Worm (Caenorhabditis elegans): ENCODE measurements around the gene tsp-18.
A peak's percentile ranks its signal among the peaks of the same experiment; 100 is the strongest.

The tsp-18 gene

ce11 chrII:5945818-5946217 is 41.5 kb downstream of the tsp-18 start:
- TF ChIP-seq lsy-2 (tag; optimal IDR thresholded peaks at IDR 0.05) (no peak), sem-4 (tag; optimal IDR thresholded peaks at IDR 0.05) (no peak), crh-2 (tag; optimal IDR thresholded peaks at IDR 0.05) (no peak), gmeb-1 (tag; optimal IDR thresholded peaks at IDR 0.05) (no peak), C34F6.9 (tag; optimal IDR thresholded peaks at IDR 0.05) (no peak), nhr-23 (tag; optimal IDR thresholded peaks at IDR 0.05) (no peak), ama-1 (optimal IDR thresholded peaks at IDR 0.05) (no peak), lin-39 (tag; optimal IDR thresholded peaks at IDR 0.05) (no peak), nhr-11 (tag; optimal IDR thresholded peaks at IDR 0.05) (no peak), mab-5 (tag; optimal IDR thresholded peaks at IDR 0.05) (no peak), ztf-11 (tag; optimal IDR thresholded peaks at IDR 0.05) (no peak), peb-1 (tag; optimal IDR thresholded peaks at IDR 0.05) (no peak), elt-1 (tag; optimal IDR thresholded peaks at IDR 0.05) (no peak), sma-9 (GFP tag; optimal IDR thresholded peaks at IDR 0.05) (no peak), sma-9 (tag; optimal IDR thresholded peaks at IDR 0.05) (no peak)

ce11 chrII:5946438-5946837 is 42.1 kb downstream of the tsp-18 start:
- TF ChIP-seq elt-1 (tag; optimal IDR thresholded peaks at IDR 0.05) (no peak), alr-1 (tag; optimal IDR thresholded peaks at IDR 0.05) (no peak), snpc-4 (tag; optimal IDR thresholded peaks at IDR 0.05) (no peak), egl-27 (tag; optimal IDR thresholded peaks at IDR 0.05) (no peak), nhr-23 (tag; optimal IDR thresholded peaks at IDR 0.05) (no peak), R02D3.7 (tag; optimal IDR thresholded peaks at IDR 0.05) (no peak), aly-2 (tag; optimal IDR thresholded peaks at IDR 0.05) (no peak), mbf-1 (tag; optimal IDR thresholded peaks at IDR 0.05) (no peak), sma-3 (GFP tag; optimal IDR thresholded peaks at IDR 0.05) (no peak), nhr-11 (tag; optimal IDR thresholded peaks at IDR 0.05) (no peak), ama-1 (optimal IDR thresholded peaks at IDR 0.05) (no peak), peb-1 (tag; optimal IDR thresholded peaks at IDR 0.05) (no peak), nhr-12 (tag; optimal IDR thresholded peaks at IDR 0.05) (no peak), sem-4 (tag; optimal IDR thresholded peaks at IDR 0.05) (no peak), mdl-1 (tag; optimal IDR thresholded peaks at IDR 0.05) (no peak), nhr-129 (tag; optimal IDR thresholded peaks at IDR 0.05) (no peak), nhr-6 (tag; optimal IDR thresholded peaks at IDR 0.05) (no peak), ceh-82 (tag; optimal IDR thresholded peaks at IDR 0.05) (no peak), gmeb-1 (tag; optimal IDR thresholded peaks at IDR 0.05) (no peak)

ce11 chrII:5948681-5949080 is 44.3 kb downstream of the tsp-18 start:
- TF ChIP-seq C34F6.9 (tag; optimal IDR thresholded peaks at IDR 0.05) (peak; percentile 36), alr-1 (tag; optimal IDR thresholded peaks at IDR 0.05) (no peak), blmp-1 (tag; optimal IDR thresholded peaks at IDR 0.05; ENCODE audit: insufficient read depth) (no peak), lin-13 (GFP tag; optimal IDR thresholded peaks at IDR 0.05) (no peak), elt-1 (tag; optimal IDR thresholded peaks at IDR 0.05) (no peak), ztf-4 (tag; optimal IDR thresholded peaks at IDR 0.05) (no peak), unc-55 (GFP tag; optimal IDR thresholded peaks at IDR 0.05) (peak; percentile 29), unc-62 (GFP tag; optimal IDR thresholded peaks at IDR 0.05) (no peak), egl-27 (tag; optimal IDR thresholded peaks at IDR 0.05) (no peak), Y55F3AM.14 (GFP tag; optimal IDR thresholded peaks at IDR 0.05) (peak; percentile 4), nhr-237 (tag; optimal IDR thresholded peaks at IDR 0.05) (no peak), mbf-1 (tag; optimal IDR thresholded peaks at IDR 0.05) (no peak), nhr-23 (tag; optimal IDR thresholded peaks at IDR 0.05) (no peak), snpc-4 (tag; optimal IDR thresholded peaks at IDR 0.05) (no peak), sma-9 (GFP tag; optimal IDR thresholded peaks at IDR 0.05) (peak; percentile 22), sma-9 (tag; optimal IDR thresholded peaks at IDR 0.05) (no peak), aly-2 (tag; optimal IDR thresholded peaks at IDR 0.05) (no peak), nhr-11 (tag; optimal IDR thresholded peaks at IDR 0.05) (no peak), ama-1 (optimal IDR thresholded peaks at IDR 0.05) (no peak), sem-4 (tag; optimal IDR thresholded peaks at IDR 0.05) (no peak), crh-2 (tag; optimal IDR thresholded peaks at IDR 0.05) (no peak), zag-1 (tag; optimal IDR thresholded peaks at IDR 0.05) (peak; percentile 32), sma-3 (GFP tag; optimal IDR thresholded peaks at IDR 0.05) (no peak), dmd-4 (tag; optimal IDR thresholded peaks at IDR 0.05) (no peak), ztf-1 (GFP tag; conservative IDR thresholded peaks at IDR 0.05) (no peak), mab-5 (tag; optimal IDR thresholded peaks at IDR 0.05) (no peak), R02D3.7 (tag; optimal IDR thresholded peaks at IDR 0.05) (no peak), F13H6.1 (tag; optimal IDR thresholded peaks at IDR 0.05) (peak; percentile 29), nhr-129 (tag; optimal IDR thresholded peaks at IDR 0.05) (no peak), lsy-2 (tag; optimal IDR thresholded peaks at IDR 0.05) (no peak), nhr-12 (tag; optimal IDR thresholded peaks at IDR 0.05) (no peak), lin-11 (tag; optimal IDR thresholded peaks at IDR 0.05) (no peak), peb-1 (tag; optimal IDR thresholded peaks at IDR 0.05) (no peak)

Data from whole organism, L2 larva.